Worm (Caenorhabditis elegans): ENCODE measurements around the gene C45G9.5.
A peak's percentile ranks its signal among the peaks of the same experiment; 100 is the strongest.

The C45G9.5 gene

ce11 chrIII:5013915-5014346 lies 34.0 kb upstream of the C45G9.5 start (continued):
- TF ChIP-seq unc-55 (GFP tag; optimal IDR thresholded peaks at IDR 0.05) (peak; percentile 96), sdc-2 (tag; optimal IDR thresholded peaks at IDR 0.05) (peak; percentile 66), tbx-2 (tag; optimal IDR thresholded peaks at IDR 0.05) (peak; percentile 97), odd-2 (tag; optimal IDR thresholded peaks at IDR 0.05) (peak; percentile 29), zip-5 (tag; optimal IDR thresholded peaks at IDR 0.05) (no peak), pha-2 (tag; optimal IDR thresholded peaks at IDR 0.05) (peak; percentile 70), ets-4 (tag; optimal IDR thresholded peaks at IDR 0.05) (peak; percentile 84), sox-4 (tag; optimal IDR thresholded peaks at IDR 0.05) (peak; percentile 32), ceh-9 (tag; optimal IDR thresholded peaks at IDR 0.05) (no peak), pat-9 (tag; optimal IDR thresholded peaks at IDR 0.05) (no peak), madf-2 (tag; optimal IDR thresholded peaks at IDR 0.05) (peak; percentile 56), che-1 (tag; optimal IDR thresholded peaks at IDR 0.05) (no peak), ceh-45 (GFP tag; IDR thresholded peaks at IDR 0.05) (no peak), pqm-1 (tag; optimal IDR thresholded peaks at IDR 0.05) (peak; percentile 23)

DNA sequence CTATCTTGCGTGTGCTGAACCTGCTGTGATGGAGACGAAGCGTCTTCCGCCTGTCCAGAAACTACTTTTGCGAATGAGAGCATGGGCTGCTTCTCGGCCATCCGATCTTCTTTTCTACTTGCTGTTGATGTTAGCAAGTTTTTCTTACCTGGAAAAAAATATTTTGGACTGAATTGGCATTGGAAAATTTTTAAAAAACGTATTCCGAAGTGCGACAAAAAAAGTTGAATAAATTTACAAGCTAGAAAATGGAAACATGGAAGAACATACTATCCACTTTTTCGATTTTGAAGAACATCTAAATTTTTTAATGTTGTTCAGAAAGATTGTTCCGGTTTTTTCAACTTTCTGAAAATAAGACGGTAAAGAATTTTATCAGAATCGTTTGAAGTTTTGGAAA lies 30.4 kb upstream of the C45G9.5 start, which contains the start of gene larp-1:
Gene larp-1 (minus strand): TSS at position 101 of the 400 bp plus-strand sequence.
- no peak for TF ChIP-seq hlh-6 (tag; optimal IDR thresholded peaks at IDR 0.05)
- no peak for TF ChIP-seq fkh-6 (tag; optimal IDR thresholded peaks at IDR 0.05)

DNA sequence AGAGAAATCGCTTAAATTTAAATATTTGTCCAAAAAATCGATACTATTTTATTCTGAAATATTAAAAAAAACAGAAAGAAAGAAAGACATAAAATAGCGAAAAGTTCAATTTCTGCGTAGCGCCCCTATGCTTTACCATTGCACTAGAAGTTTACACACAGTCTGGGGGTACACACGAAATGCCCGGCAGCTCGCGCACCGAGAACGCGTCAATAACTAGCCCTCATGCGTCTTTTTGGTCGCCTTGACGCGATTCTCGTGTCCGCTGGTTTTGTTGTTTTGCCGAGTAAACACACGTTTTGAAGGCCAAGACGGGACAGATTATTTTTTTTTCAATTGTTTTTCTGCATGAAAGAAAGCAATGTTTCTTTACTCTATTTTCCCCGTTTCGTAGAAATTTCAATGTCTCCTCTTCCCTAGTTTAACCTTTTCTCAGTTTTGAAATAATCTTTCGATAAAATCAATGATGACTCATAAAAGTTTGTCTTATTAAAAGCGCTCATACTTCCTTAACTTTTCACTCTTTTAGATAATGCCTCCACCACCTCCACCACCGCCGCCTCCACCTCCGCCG lies 29.7 kb upstream of the C45G9.5 start, which contains the start of gene wip-1:
Gene wip-1 (plus strand): TSS at position 524 of the 574 bp plus-strand sequence.
- TF ChIP-seq tbx-7 (tag; optimal IDR thresholded peaks at IDR 0.05) (peak; percentile 51), unc-86 (tag; optimal IDR thresholded peaks at IDR 0.05) (peak; percentile 71), ceh-14 (tag; optimal IDR thresholded peaks at IDR 0.05) (peak; percentile 89), K02D7.2 (tag; optimal IDR thresholded peaks at IDR 0.05) (no peak), zip-5 (tag; optimal IDR thresholded peaks at IDR 0.05) (peak; percentile 41), unc-3 (GFP tag; conservative IDR thresholded peaks at IDR 0.05) (0 out of 2 replicates have a peak, but pooled peaks have one; percentile 51), unc-3 (tag; optimal IDR thresholded peaks at IDR 0.05) (peak; percentile 71), ahr-1 (tag; optimal IDR thresholded peaks at IDR 0.05) (peak; percentile 32), T23F11.4 (GFP tag; optimal IDR thresholded peaks at IDR 0.05) (peak; percentile 64), pag-3 (tag; optimal IDR thresholded peaks at IDR 0.05; ENCODE audit: borderline replicate concordance) (no peak), Y22D7AL.16 (tag; optimal IDR thresholded peaks at IDR 0.05) (peak; percentile 17), pqm-1 (tag; optimal IDR thresholded peaks at IDR 0.05) (peak; percentile 72), syd-9 (tag; optimal IDR thresholded peaks at IDR 0.05) (peak; percentile 78), nfya-1 (tag; optimal IDR thresholded peaks at IDR 0.05) (peak; percentile 94), ttx-3 (tag; optimal IDR thresholded peaks at IDR 0.05) (peak; percentile 58), dmd-4 (tag; optimal IDR thresholded peaks at IDR 0.05; ENCODE audit: borderline replicate concordance) (peak; percentile 15), ceh-48 (tag; optimal IDR thresholded peaks at IDR 0.05) (peak; percentile 69), ceh-18 (tag; optimal IDR thresholded peaks at IDR 0.05) (peak; percentile 96), ceh-31 (tag; optimal IDR thresholded peaks at IDR 0.05) (peak; percentile 91), sdc-2 (tag; optimal IDR thresholded peaks at IDR 0.05) (peak; percentile 79), che-1 (tag; optimal IDR thresholded peaks at IDR 0.05) (peak; percentile 56), sox-2 (GFP tag; IDR thresholded peaks at IDR 0.05) (no peak), tbx-2 (tag; optimal IDR thresholded peaks at IDR 0.05) (peak; percentile 96), odd-2 (tag; optimal IDR thresholded peaks at IDR 0.05) (no peak), pha-2 (tag; optimal IDR thresholded peaks at IDR 0.05) (peak; percentile 38), gmeb-2 (tag; optimal IDR thresholded peaks at IDR 0.05) (peak; percentile 37), elt-4 (tag; optimal IDR thresholded peaks at IDR 0.05) (no peak), mec-3 (tag; optimal IDR thresholded peaks at IDR 0.05; ENCODE audit: borderline replicate concordance) (no peak), rnt-1 (tag; optimal IDR thresholded peaks at IDR 0.05) (peak; percentile 92), hlh-13 (GFP tag; optimal IDR thresholded peaks at IDR 0.05) (no peak), dve-1 (tag; optimal IDR thresholded peaks at IDR 0.05) (peak; percentile 96), ceh-6 (GFP tag; optimal IDR thresholded peaks at IDR 0.05) (peak; percentile 73), ama-1 (optimal IDR thresholded peaks at IDR 0.05) (no peak), nhr-232 (tag; optimal IDR thresholded peaks at IDR 0.05) (peak; percentile 59), ets-4 (tag; optimal IDR thresholded peaks at IDR 0.05) (peak; percentile 98), lim-6 (tag; optimal IDR thresholded peaks at IDR 0.05) (peak; percentile 5), C38D4.7 (GFP tag; optimal IDR thresholded peaks at IDR 0.05) (peak; percentile 30), pax-1 (tag; optimal IDR thresholded peaks at IDR 0.05) (no peak), hlh-30 (tag; optimal IDR thresholded peaks at IDR 0.05; ENCODE audit: insufficient read depth) (peak; percentile 87)
